Fruit fly (Drosophila melanogaster) whole organism, pupa: ENCODE measurements around the gene CG32444.

ENCODE experiments used
- CG10348 ChIP-seq: fragments of 200-800 bp; sonication (Bioruptor generic); IDR thresholded peaks from 2 replicates; pipeline ENCODE4 v1.3.6; 2022; ENCODE audit warnings: missing biosample characterization, missing genetic modification characterization
- CG13204 ChIP-seq: fragments of 200-800 bp; sonication (Bioruptor generic); optimal IDR thresholded peaks from 2 replicates; lab custom pipeline; 2018; ENCODE audit warnings: missing biosample characterization, mild to moderate bottlenecking, missing genetic modification characterization, moderate library complexity
- Pif1B ChIP-seq: fragments of 200-800 bp; sonication (Bioruptor generic); optimal IDR thresholded peaks from 3 replicates; lab custom pipeline; 2016; ENCODE audit warnings: missing biosample characterization, missing genetic modification characterization

dm6 chr3L:21591247-21591646, 45.5 kb upstream of the CG32444 start:
- no peak for TF ChIP-seq CG10348 (GFP tag; lab: Robert Waterston, UW)
- TF ChIP-seq CG13204 (GFP tag; lab: Kevin White, UChicago), result no peak
- TF ChIP-seq Pif1B (GFP tag; lab: Kevin White, UChicago), result no peak
